Fruit fly (Drosophila melanogaster): ENCODE measurements around the gene Syx17.

Syx17 gene

dm6 chr3L:4406653-4407257 is 3.5 kb downstream of the Syx17 start, which contains the start of gene TP53INP (continued):
- TF ChIP-seq E2f1 (GFP tag; IDR thresholded peaks at IDR 0.05) (peak; percentile 70), p53 (GFP tag; optimal IDR thresholded peaks at IDR 0.05) (no peak), jumu (GFP tag; optimal IDR thresholded peaks at IDR 0.05) (peak; percentile 69), CG9727 (GFP tag; optimal IDR thresholded peaks at IDR 0.05) (peak; percentile 94), dmrt11E (tag; optimal IDR thresholded peaks at IDR 0.05) (peak; percentile 91), Lhr (GFP tag; optimal IDR thresholded peaks at IDR 0.05) (peak; percentile 64), sisA (GFP tag; IDR thresholded peaks at IDR 0.05) (peak; percentile 77; the same call in 1 of the 2 replicates), Scr (GFP tag; IDR thresholded peaks at IDR 0.05; ENCODE audit: partially characterized antibody) (no peak; the same call in none of the 2 replicates), bbx (GFP tag; IDR thresholded peaks at IDR 0.05; ENCODE audit: partially characterized antibody) (peak; percentile 59), en (GFP tag; optimal IDR thresholded peaks at IDR 0.05) (peak; percentile 61), Dref (GFP tag; IDR thresholded peaks at IDR 0.05) (no peak), CG11695 (GFP tag; IDR thresholded peaks at IDR 0.05) (peak; percentile 74), CG12219 (GFP tag; optimal IDR thresholded peaks at IDR 0.05) (peak; percentile 83), CG1529 (GFP tag; optimal IDR thresholded peaks at IDR 0.05) (peak; percentile 83), z (GFP tag; IDR thresholded peaks at IDR 0.05) (no peak), CG6654 (GFP tag; optimal IDR thresholded peaks at IDR 0.05) (peak; percentile 62), CG2202 (tag; optimal IDR thresholded peaks at IDR 0.05) (peak; percentile 76), CG3163 (GFP tag; optimal IDR thresholded peaks at IDR 0.05) (peak; percentile 66), CG12071 (GFP tag; optimal IDR thresholded peaks at IDR 0.05) (peak; percentile 57), CG18476 (GFP tag; optimal IDR thresholded peaks at IDR 0.05) (peak; percentile 92), gcm2 (GFP tag; optimal IDR thresholded peaks at IDR 0.05) (no peak), yki (optimal IDR thresholded peaks at IDR 0.05) (no peak), Atf-2 (GFP tag; optimal IDR thresholded peaks at IDR 0.05) (peak; percentile 68), exex (tag; optimal IDR thresholded peaks at IDR 0.05) (peak; percentile 30), nmo (GFP tag; optimal IDR thresholded peaks at IDR 0.05) (peak; percentile 95), wek (GFP tag; optimal IDR thresholded peaks at IDR 0.05) (peak; percentile 58), Ravus (GFP tag; IDR thresholded peaks at IDR 0.05) (no peak), CkIIα-i1 (GFP tag; IDR thresholded peaks at IDR 0.05) (no peak), CG30020 (tag; optimal IDR thresholded peaks at IDR 0.05) (peak; percentile 64), CG18011 (GFP tag; optimal IDR thresholded peaks at IDR 0.05) (peak; percentile 60), CG3847 (GFP tag; IDR thresholded peaks at IDR 0.05) (peak; percentile 67), Atf6 (GFP tag; IDR thresholded peaks at IDR 0.05) (peak; percentile 83; the same call in 1 of the 2 replicates), CG7357 (GFP tag; IDR thresholded peaks at IDR 0.05) (peak; percentile 65; the same call in 2 of the 3 replicates), bowl (GFP tag; IDR thresholded peaks at IDR 0.05) (no peak), Opbp (GFP tag; IDR thresholded peaks at IDR 0.05; ENCODE audit: partially characterized antibody) (peak; percentile 58; the same call in 1 of the 3 replicates), peb (GFP tag; IDR thresholded peaks at IDR 0.05) (peak; percentile 64), eve (GFP tag; optimal IDR thresholded peaks at IDR 0.05) (peak in 1 of 2 experiments; percentile 88), CG7786 (GFP tag; optimal IDR thresholded peaks at IDR 0.05) (peak; percentile 73), CG18262 (tag; optimal IDR thresholded peaks at IDR 0.05) (peak; percentile 96), Mad (GFP tag; optimal IDR thresholded peaks at IDR 0.05) (peak; percentile 40), MTF-1 (GFP tag; optimal IDR thresholded peaks at IDR 0.05; ENCODE audit: borderline replicate concordance) (no peak), slou (GFP tag; optimal IDR thresholded peaks at IDR 0.05) (peak; percentile 73), ro (GFP tag; IDR thresholded peaks at IDR 0.05) (peak; percentile 24; the same call in 1 of the 2 replicates), ewg (GFP tag; optimal IDR thresholded peaks at IDR 0.05) (peak; percentile 96), CG13296 (GFP tag; optimal IDR thresholded peaks at IDR 0.05) (peak; percentile 83), cwo (GFP tag; optimal IDR thresholded peaks at IDR 0.05) (peak; percentile 84), danr (GFP tag; IDR thresholded peaks at IDR 0.05) (peak; percentile 57; the same call in 1 of the 2 replicates), seq (GFP tag; IDR thresholded peaks at IDR 0.05) (peak; percentile 74; the same call in 1 of the 2 replicates), Hr39 (optimal IDR thresholded peaks at IDR 0.05) (no peak), CG6813 (GFP tag; optimal IDR thresholded peaks at IDR 0.05) (peak; percentile 82)
